Fruit fly (Drosophila melanogaster) whole organism, embryonic: ENCODE measurements around the gene Usp1.

ENCODE experiments used
- Adf1 ChIP-seq: fragments of 200-800 bp; sonication (Bioruptor generic); IDR thresholded peaks from 2 replicates; pipeline ENCODE4 v1.3.6; 2022; ENCODE audit warnings: missing biosample characterization, missing genetic modification characterization
- BEAF-32 ChIP-seq: fragments of 200-800 bp; sonication (Bioruptor generic); optimal IDR thresholded peaks from 3 replicates; lab custom pipeline; 2017; ENCODE audit warnings: missing biosample characterization, missing genetic modification characterization, mild to moderate bottlenecking, moderate library complexity, missing genetic modification reagents
- Bteb2 ChIP-seq: fragments of 200-800 bp; sonication (Bioruptor generic); optimal IDR thresholded peaks from 2 replicates; lab custom pipeline; 2016; ENCODE audit warnings: missing biosample characterization, missing genetic modification characterization
- CG10979 ChIP-seq: fragments of 200-800 bp; sonication (Bioruptor generic); optimal IDR thresholded peaks from 2 replicates; lab custom pipeline; 2018; ENCODE audit warnings: missing biosample characterization, mild to moderate bottlenecking, missing genetic modification characterization, moderate library complexity
- CG13894 ChIP-seq: fragments of 200-800 bp; sonication (Bioruptor generic); optimal IDR thresholded peaks from 3 replicates; lab custom pipeline; 2018; ENCODE audit warnings: missing biosample characterization, mild to moderate bottlenecking, missing genetic modification characterization, moderate library complexity
- CG15601 ChIP-seq: fragments of 200-800 bp; sonication (Bioruptor generic); optimal IDR thresholded peaks from 3 replicates; lab custom pipeline; 2019; ENCODE audit warnings: missing biosample characterization, mild to moderate bottlenecking, missing genetic modification characterization, moderate library complexity
- CG1602 ChIP-seq: fragments of 200-800 bp; sonication (Bioruptor generic); optimal IDR thresholded peaks from 3 replicates; lab custom pipeline; 2016; ENCODE audit warnings: missing biosample characterization, missing genetic modification characterization
- CG17186 ChIP-seq: fragments of 200-800 bp; sonication (Bioruptor generic); optimal IDR thresholded peaks from 3 replicates; lab custom pipeline; 2017; ENCODE audit warnings: missing biosample characterization, missing genetic modification reagents, missing genetic modification characterization
- CG1792 ChIP-seq: fragments of 200-800 bp; sonication (Bioruptor generic); optimal IDR thresholded peaks from 2 replicates; lab custom pipeline; 2016; ENCODE audit warnings: missing biosample characterization, missing genetic modification characterization
- CG18011 ChIP-seq: fragments of 200-800 bp; sonication (Bioruptor generic); optimal IDR thresholded peaks from 2 replicates; lab custom pipeline; 2017; ENCODE audit warnings: missing biosample characterization, missing genetic modification characterization, mild to moderate bottlenecking, moderate library complexity, missing genotype
- CG18476 ChIP-seq: fragments of 200-800 bp; sonication (Bioruptor generic); optimal IDR thresholded peaks from 2 replicates; lab custom pipeline; 2016; ENCODE audit warnings: missing biosample characterization, mild to moderate bottlenecking, missing genetic modification characterization
- CG30403 ChIP-seq: fragments of 200-800 bp; sonication (Bioruptor generic); optimal IDR thresholded peaks from 3 replicates; lab custom pipeline; 2016; ENCODE audit warnings: missing biosample characterization, missing genetic modification characterization
- CG31388 ChIP-seq: fragments of 200-800 bp; sonication (Bioruptor generic); optimal IDR thresholded peaks from 2 replicates; lab custom pipeline; 2016; ENCODE audit warnings: missing biosample characterization, missing genetic modification characterization
- CG3995 ChIP-seq: fragments of 200-800 bp; sonication (Bioruptor generic); optimal IDR thresholded peaks from 3 replicates; lab custom pipeline; 2016; ENCODE audit warnings: missing biosample characterization, missing genetic modification characterization
- CG4360 ChIP-seq: fragments of 200-800 bp; sonication (Bioruptor generic); IDR thresholded peaks from 2 replicates; pipeline ENCODE4 v1.3.6; 2022; ENCODE audit warnings: missing biosample characterization, missing genetic modification characterization
- CG4404 ChIP-seq: fragments of 200-800 bp; sonication (Bioruptor generic); IDR thresholded peaks from 2 replicates; pipeline ENCODE4 v1.3.6; 2022; ENCODE audit warnings: missing biosample characterization, missing genetic modification characterization
- CG4617 ChIP-seq: fragments of 200-800 bp; sonication (Bioruptor generic); optimal IDR thresholded peaks from 3 replicates; lab custom pipeline; 2016; ENCODE audit warnings: missing biosample characterization, missing genetic modification characterization, borderline replicate concordance
- CG6813 ChIP-seq: fragments of 200-800 bp; sonication (Bioruptor generic); optimal IDR thresholded peaks from 2 replicates; lab custom pipeline; 2017; ENCODE audit warnings: missing biosample characterization, missing genetic modification characterization, mild to moderate bottlenecking, moderate library complexity, missing genetic modification reagents
- CG6854 ChIP-seq: fragments of 200-800 bp; sonication (Bioruptor generic); optimal IDR thresholded peaks from 3 replicates; lab custom pipeline; 2017; ENCODE audit warnings: missing biosample characterization, mild to moderate bottlenecking, missing genetic modification characterization
- CG7928 ChIP-seq: fragments of 200-800 bp; sonication (Bioruptor generic); optimal IDR thresholded peaks from 2 replicates; lab custom pipeline; 2017; ENCODE audit warnings: missing biosample characterization, mild to moderate bottlenecking, missing genetic modification characterization
- CG7987 ChIP-seq: fragments of 200-800 bp; sonication (Bioruptor generic); optimal IDR thresholded peaks from 2 replicates; lab custom pipeline; 2018; ENCODE audit warnings: missing biosample characterization, mild to moderate bottlenecking, missing genetic modification characterization, moderate library complexity
- CG8089 ChIP-seq: fragments of 200-800 bp; sonication (Bioruptor generic); optimal IDR thresholded peaks from 3 replicates; lab custom pipeline; 2016; ENCODE audit warnings: missing biosample characterization, missing genetic modification characterization
- CG9817 ChIP-seq: fragments of 200-800 bp; sonication (Bioruptor generic); optimal IDR thresholded peaks from 2 replicates; lab custom pipeline; 2018; ENCODE audit warnings: missing biosample characterization, mild to moderate bottlenecking, missing genetic modification characterization, moderate library complexity
- Dad ChIP-seq: fragments of 200-800 bp; sonication (Bioruptor generic); optimal IDR thresholded peaks from 3 replicates; lab custom pipeline; 2016; ENCODE audit warnings: missing biosample characterization, missing genetic modification characterization
- Doc2 ChIP-seq: fragments of 200-800 bp; sonication (Bioruptor generic); IDR thresholded peaks from 2 replicates; pipeline ENCODE4 v1.3.6; 2022; ENCODE audit warnings: missing biosample characterization, missing genetic modification characterization
- Dref ChIP-seq: fragments of 200-800 bp; sonication (Bioruptor generic); IDR thresholded peaks from 2 replicates; pipeline ENCODE4 v1.3.6; 2022; ENCODE audit warnings: missing biosample characterization, missing genetic modification characterization
- Gsc ChIP-seq: fragments of 200-800 bp; sonication (Bioruptor generic); IDR thresholded peaks from 2 replicates; pipeline ENCODE4 v1.3.6; 2022; ENCODE audit warnings: missing biosample characterization, missing genetic modification characterization
- Hr3 ChIP-seq: fragments of 200-800 bp; sonication (Bioruptor generic); optimal IDR thresholded peaks from 3 replicates; lab custom pipeline; 2016; ENCODE audit warnings: missing biosample characterization, missing genetic modification characterization
- Lpt ChIP-seq: fragments of >200 bp; optimal IDR thresholded peaks from 2 replicates; lab custom pipeline; 2018; ENCODE audit warnings: missing biosample characterization, missing genetic modification characterization
- NC2α ChIP-seq: fragments of 200-800 bp; sonication (Bioruptor generic); optimal IDR thresholded peaks from 2 replicates; lab custom pipeline; 2016; ENCODE audit warnings: missing biosample characterization, missing genetic modification characterization
- Nf-YB ChIP-seq: fragments of 200-800 bp; sonication (Bioruptor generic); optimal IDR thresholded peaks from 3 replicates; lab custom pipeline; 2019; ENCODE audit warnings: missing biosample characterization, mild to moderate bottlenecking, missing genetic modification characterization, moderate library complexity
- Oaz ChIP-seq: fragments of 200-800 bp; sonication (Bioruptor generic); IDR thresholded peaks from 2 replicates; pipeline ENCODE4 v1.3.6; 2022; ENCODE audit warnings: missing biosample characterization, missing genetic modification characterization
- Sry-β ChIP-seq: fragments of 200-800 bp; sonication (Bioruptor generic); optimal IDR thresholded peaks from 2 replicates; lab custom pipeline; 2018; ENCODE audit warnings: missing biosample characterization, mild to moderate bottlenecking, missing genetic modification characterization, moderate library complexity
- Sry-δ ChIP-seq: fragments of 200-800 bp; sonication (Bioruptor generic); optimal IDR thresholded peaks from 2 replicates; lab custom pipeline; 2016; ENCODE audit warnings: missing biosample characterization, missing genetic modification characterization
- Tbp ChIP-seq: fragments of >200 bp; optimal IDR thresholded peaks from 2 replicates; lab custom pipeline; 2018; ENCODE audit warnings: missing biosample characterization, missing genetic modification characterization
- Trl ChIP-seq, 3 experiments: fragments of >200 bp in 2 of 3; fragments of 200-800 bp in 1 of 3; sonication (Bioruptor generic) in 1 of 3; optimal IDR thresholded peaks; 2 replicates in 1 of 3; 3 replicates in 2 of 3; lab custom pipeline; 2016 to 2017; ENCODE audit warnings: missing biosample characterization in 1 of 3, missing genetic modification characterization in 1 of 3
- Xrp1 ChIP-seq: fragments of 200-800 bp; sonication (Bioruptor generic); IDR thresholded peaks from 2 replicates; pipeline ENCODE4 v1.3.6; 2022; ENCODE audit warnings: missing biosample characterization, missing genetic modification characterization
- ato ChIP-seq: fragments of 200-800 bp; sonication (Bioruptor generic); IDR thresholded peaks from 2 replicates; pipeline ENCODE4 v1.3.6; 2022; ENCODE audit warnings: missing biosample characterization, missing genetic modification characterization; ENCODE audit not compliant: partially characterized antibody
- chn ChIP-seq: fragments of 200-800 bp; sonication (Bioruptor generic); optimal IDR thresholded peaks from 2 replicates; lab custom pipeline; 2016; ENCODE audit warnings: missing biosample characterization, missing genetic modification characterization
- crol ChIP-seq: fragments of 200-800 bp; sonication (Bioruptor generic); IDR thresholded peaks from 2 replicates; pipeline ENCODE4 v1.3.6; 2022; ENCODE audit warnings: missing biosample characterization, missing genetic modification characterization
- h ChIP-seq: fragments of >200 bp; optimal IDR thresholded peaks from 2 replicates; lab custom pipeline; 2017
- hb ChIP-seq: fragments of 200-800 bp; sonication (Bioruptor generic); IDR thresholded peaks from 3 replicates; pipeline ENCODE4 v1.3.6; 2022; ENCODE audit warnings: missing biosample characterization, missing genetic modification characterization; ENCODE audit not compliant: partially characterized antibody
- phol ChIP-seq: fragments of 200-800 bp; sonication (Bioruptor generic); optimal IDR thresholded peaks from 3 replicates; lab custom pipeline; 2018; ENCODE audit warnings: missing biosample characterization, mild to moderate bottlenecking, missing genetic modification characterization, moderate library complexity
- psq ChIP-seq: fragments of 200-800 bp; sonication (Bioruptor generic); optimal IDR thresholded peaks from 2 replicates; lab custom pipeline; 2017; ENCODE audit warnings: missing biosample characterization, missing genetic modification characterization
- ranshi ChIP-seq: fragments of 200-800 bp; sonication (Bioruptor generic); IDR thresholded peaks from 2 replicates; pipeline ENCODE4 v1.3.6; 2022; ENCODE audit warnings: missing biosample characterization, missing genetic modification characterization
- ro ChIP-seq: fragments of 200-800 bp; sonication (Bioruptor generic); IDR thresholded peaks from 2 replicates; pipeline ENCODE4 v1.3.6; 2022; ENCODE audit warnings: missing biosample characterization, missing genetic modification characterization
- sc ChIP-seq, 3 experiments: fragments of >200 bp in 2 of 3; fragments of 200-800 bp in 1 of 3; sonication (Bioruptor generic) in 1 of 3; optimal IDR thresholded peaks; 2 replicates in 2 of 3; 3 replicates in 1 of 3; lab custom pipeline; 2017; ENCODE audit warnings: mild to moderate bottlenecking in 1 of 3, missing biosample characterization in 1 of 3, missing genetic modification characterization in 1 of 3, missing genetic modification reagents in 1 of 3
- sima ChIP-seq: fragments of 200-800 bp; sonication (Bioruptor generic); optimal IDR thresholded peaks from 2 replicates; lab custom pipeline; 2016; ENCODE audit warnings: missing biosample characterization, missing genetic modification characterization
- sisA ChIP-seq: fragments of 200-800 bp; sonication (Bioruptor generic); IDR thresholded peaks from 2 replicates; pipeline ENCODE4 v1.3.6; 2022; ENCODE audit warnings: missing biosample characterization, missing genetic modification characterization
- stwl ChIP-seq: fragments of 200-800 bp; sonication (Bioruptor generic); optimal IDR thresholded peaks from 3 replicates; lab custom pipeline; 2018; ENCODE audit warnings: missing biosample characterization, mild to moderate bottlenecking, missing genetic modification characterization, moderate library complexity

The Usp1 gene

dm6 chr3R:29228745-29229448, at the start of gene Usp1 (continued):
- peak; percentile 98 for TF ChIP-seq ato (GFP tag; lab: Robert Waterston, UW)
- peak; percentile 81 for TF ChIP-seq stwl (tag; lab: Kevin White, UChicago)
- TF ChIP-seq Hr3: no peak
- no peak for TF ChIP-seq CG31388
- TF ChIP-seq CG9817 (tag; lab: Kevin White, UChicago): no peak
- peak; percentile 16 for TF ChIP-seq CG10979 (tag; lab: Kevin White, UChicago)
- no peak for TF ChIP-seq crol (GFP tag; lab: Robert Waterston, UW)
- 0 out of 2 replicates have a peak, but pooled peaks have one; percentile 8 for TF ChIP-seq Xrp1 (GFP tag; lab: Robert Waterston, UW)
- no peak for TF ChIP-seq CG18011 (GFP tag; lab: Kevin White, UChicago)
- TF ChIP-seq CG13894 (tag; lab: Kevin White, UChicago): no peak
- TF ChIP-seq Nf-YB (GFP tag; lab: Kevin White, UChicago): no peak
- no peak for TF ChIP-seq CG15601 (tag; lab: Kevin White, UChicago)
- TF ChIP-seq chn (GFP tag; lab: Kevin White, UChicago): no peak
- TF ChIP-seq CG6854 (GFP tag; lab: Kevin White, UChicago): no peak
- TF ChIP-seq Doc2 (GFP tag; lab: Robert Waterston, UW): no peak
- TF ChIP-seq CG17186 (GFP tag; lab: Kevin White, UChicago): peak; percentile 75
- no peak for TF ChIP-seq CG3995 (GFP tag; lab: Kevin White, UChicago)
- no peak for TF ChIP-seq Bteb2
- TF ChIP-seq ranshi (GFP tag; lab: Robert Waterston, UW): no peak
- no peak for TF ChIP-seq NC2α
- TF ChIP-seq Tbp (GFP tag; lab: Kevin White, UChicago): no peak
- peak; percentile 26 for TF ChIP-seq CG7987 (GFP tag; lab: Kevin White, UChicago)
- TF ChIP-seq psq (GFP tag; lab: Kevin White, UChicago): no peak
- TF ChIP-seq CG4404 (GFP tag; lab: Robert Waterston, UW): no peak
- no peak for TF ChIP-seq CG6813 (GFP tag; lab: Kevin White, UChicago)
- peak; percentile 94 for TF ChIP-seq BEAF-32 (GFP tag; lab: Kevin White, UChicago)
- peak; percentile 98 for TF ChIP-seq hb (GFP tag; lab: Robert Waterston, UW)
- no peak for TF ChIP-seq Sry-β (GFP tag; lab: Kevin White, UChicago)
- TF ChIP-seq CG1602: no peak
- peak; percentile 49 for TF ChIP-seq phol (tag; lab: Kevin White, UChicago)
- TF ChIP-seq Lpt: no peak
- peak; percentile 93 for TF ChIP-seq Sry-δ (GFP tag; lab: Kevin White, UChicago)
- no peak for TF ChIP-seq sima (GFP tag; lab: Kevin White, UChicago)
- TF ChIP-seq ro (GFP tag; lab: Robert Waterston, UW): no peak
- TF ChIP-seq CG4360 (GFP tag; lab: Robert Waterston, UW): no peak
- TF ChIP-seq sisA: no peak
- no peak for TF ChIP-seq Oaz (GFP tag; lab: Robert Waterston, UW)
- TF ChIP-seq Trl (optimal IDR thresholded peaks at IDR 0.05; lab: Kevin White, UChicago): no peak
- TF ChIP-seq Trl (GFP tag; optimal IDR thresholded peaks at IDR 0.05; lab: Kevin White, UChicago): no peak
- TF ChIP-seq h (lab: Kevin White, UChicago): no peak
- TF ChIP-seq CG4617: peak; percentile 92
- TF ChIP-seq CG8089: no peak
- TF ChIP-seq Dad (GFP tag; lab: Kevin White, UChicago): no peak
- TF ChIP-seq Adf1: no peak
- no peak for TF ChIP-seq CG30403 (GFP tag; lab: Kevin White, UChicago)
- no peak for TF ChIP-seq Gsc
- no peak for TF ChIP-seq CG18476
- TF ChIP-seq sc (optimal IDR thresholded peaks at IDR 0.05; lab: Kevin White, UChicago): no peak
- no peak for TF ChIP-seq sc (GFP tag; optimal IDR thresholded peaks at IDR 0.05; lab: Kevin White, UChicago)
- no peak for TF ChIP-seq CG1792 (GFP tag; lab: Kevin White, UChicago)
- peak; percentile 100 for TF ChIP-seq Dref (GFP tag; lab: Robert Waterston, UW)
- peak; percentile 85 for TF ChIP-seq CG7928 (GFP tag; lab: Kevin White, UChicago)
